Fruit fly (Drosophila melanogaster) whole organism, embryonic: Measurements from ENCODE around the gene Cp18.

Source experiments
- CG10959 ChIP-seq: fragments of 200-800 bp; sonication (Bioruptor generic); IDR thresholded peaks from 2 replicates; pipeline ENCODE4 v1.3.6; 2022; ENCODE audit warnings: missing biosample characterization, missing genetic modification characterization
- CG11093 ChIP-seq: fragments of 200-800 bp; sonication (Bioruptor generic); IDR thresholded peaks from 3 replicates; pipeline ENCODE4 v1.3.6; 2022; ENCODE audit warnings: missing biosample characterization, missing genetic modification characterization
- CG12071 ChIP-seq: fragments of 200-800 bp; sonication (Bioruptor generic); optimal IDR thresholded peaks from 3 replicates; lab custom pipeline; 2018; ENCODE audit warnings: missing biosample characterization, mild to moderate bottlenecking, missing genetic modification characterization
- CG14441 ChIP-seq: fragments of 200-800 bp; sonication (Bioruptor generic); IDR thresholded peaks from 2 replicates; pipeline ENCODE4 v1.3.6; 2022; ENCODE audit warnings: missing biosample characterization, missing genetic modification characterization
- CG14860 ChIP-seq: fragments of 200-800 bp; sonication (Bioruptor generic); IDR thresholded peaks from 3 replicates; pipeline ENCODE4 v1.3.6; 2022; ENCODE audit warnings: missing biosample characterization, missing genetic modification characterization; ENCODE audit not compliant: partially characterized antibody
- CG1647 ChIP-seq: fragments of 200-800 bp; sonication (Bioruptor generic); optimal IDR thresholded peaks from 3 replicates; lab custom pipeline; 2016; ENCODE audit warnings: missing biosample characterization, missing genetic modification characterization
- CG18011 ChIP-seq: fragments of 200-800 bp; sonication (Bioruptor generic); optimal IDR thresholded peaks from 2 replicates; lab custom pipeline; 2017; ENCODE audit warnings: missing biosample characterization, missing genetic modification characterization, mild to moderate bottlenecking, moderate library complexity, missing genotype
- CG2199 ChIP-seq: fragments of 200-800 bp; sonication (Bioruptor generic); IDR thresholded peaks from 3 replicates; pipeline ENCODE4 v1.3.6; 2022; ENCODE audit warnings: missing biosample characterization, missing genetic modification characterization
- CG31365 ChIP-seq: fragments of 200-800 bp; sonication (Bioruptor generic); optimal IDR thresholded peaks from 2 replicates; lab custom pipeline; 2018; ENCODE audit warnings: missing biosample characterization, mild to moderate bottlenecking, missing genetic modification characterization
- CG31441 ChIP-seq: fragments of 200-800 bp; sonication (Bioruptor generic); IDR thresholded peaks from 2 replicates; pipeline ENCODE4 v1.3.6; 2022; ENCODE audit warnings: missing biosample characterization, missing genetic modification characterization
- CG34422 ChIP-seq: fragments of 200-800 bp; sonication (Bioruptor generic); IDR thresholded peaks from 3 replicates; pipeline ENCODE4 v1.3.6; 2022; ENCODE audit warnings: missing biosample characterization, missing genetic modification characterization
- CG4328 ChIP-seq: fragments of 200-800 bp; sonication (Bioruptor generic); optimal IDR thresholded peaks from 3 replicates; lab custom pipeline; 2017; ENCODE audit warnings: missing biosample characterization, missing genetic modification reagents, missing genetic modification characterization
- CG5953 ChIP-seq: fragments of 200-800 bp; sonication (Bioruptor generic); IDR thresholded peaks from 2 replicates; pipeline ENCODE4 v1.3.6; 2022; ENCODE audit warnings: missing biosample characterization, missing genetic modification characterization
- CG7556 ChIP-seq: fragments of 200-800 bp; sonication (Bioruptor generic); optimal IDR thresholded peaks from 2 replicates; lab custom pipeline; 2017; ENCODE audit warnings: missing biosample characterization, mild to moderate bottlenecking, missing genetic modification characterization
- CG9437 ChIP-seq: fragments of 200-800 bp; sonication (Bioruptor generic); optimal IDR thresholded peaks from 2 replicates; lab custom pipeline; 2018; ENCODE audit warnings: missing biosample characterization, mild to moderate bottlenecking, missing genetic modification characterization
- CG9817 ChIP-seq: fragments of 200-800 bp; sonication (Bioruptor generic); optimal IDR thresholded peaks from 2 replicates; lab custom pipeline; 2018; ENCODE audit warnings: missing biosample characterization, mild to moderate bottlenecking, missing genetic modification characterization, moderate library complexity
- Camta ChIP-seq: fragments of 200-800 bp; sonication (Bioruptor generic); optimal IDR thresholded peaks from 2 replicates; lab custom pipeline; 2016; ENCODE audit warnings: missing biosample characterization, missing genetic modification characterization
- CkIIα-i1 ChIP-seq: fragments of 200-800 bp; sonication (Bioruptor generic); IDR thresholded peaks from 2 replicates; pipeline ENCODE4 v1.3.6; 2022; ENCODE audit warnings: missing biosample characterization, missing genetic modification characterization
- Dbx ChIP-seq: fragments of 200-800 bp; sonication (Bioruptor generic); IDR thresholded peaks from 3 replicates; pipeline ENCODE4 v1.3.6; 2022; ENCODE audit warnings: missing biosample characterization, missing genetic modification characterization
- Fer1 ChIP-seq: fragments of 200-800 bp; sonication (Bioruptor generic); optimal IDR thresholded peaks from 2 replicates; lab custom pipeline; 2017; ENCODE audit warnings: missing biosample characterization, mild to moderate bottlenecking, missing genetic modification characterization
- HLHmδ ChIP-seq: fragments of 200-800 bp; sonication (Bioruptor generic); optimal IDR thresholded peaks from 2 replicates; lab custom pipeline; 2018; ENCODE audit warnings: missing biosample characterization, mild to moderate bottlenecking, missing genetic modification characterization, moderate library complexity
- HmgZ ChIP-seq: fragments of 200-800 bp; sonication (Bioruptor generic); optimal IDR thresholded peaks from 2 replicates; lab custom pipeline; 2018; ENCODE audit warnings: missing biosample characterization, mild to moderate bottlenecking, missing genetic modification characterization
- Hmx ChIP-seq: fragments of 200-800 bp; sonication (Bioruptor generic); optimal IDR thresholded peaks from 2 replicates; lab custom pipeline; 2016; ENCODE audit warnings: missing biosample characterization, missing genetic modification characterization
- Hr78 ChIP-seq, 2 experiments: fragments of 200-800 bp in 1 of 2; fragments of >200 bp in 1 of 2; sonication (Bioruptor generic) in 1 of 2; optimal IDR thresholded peaks; 2 replicates each; lab custom pipeline; 2017 to 2019; ENCODE audit warnings: missing biosample characterization in 2 of 2, missing genetic modification characterization in 2 of 2, mild to moderate bottlenecking in 1 of 2, moderate library complexity in 1 of 2
- Hsf ChIP-seq: fragments of 200-800 bp; sonication (Bioruptor generic); optimal IDR thresholded peaks from 3 replicates; lab custom pipeline; 2016; ENCODE audit warnings: missing biosample characterization, missing genetic modification characterization
- MESR4 ChIP-seq: fragments of 200-800 bp; sonication (Bioruptor generic); optimal IDR thresholded peaks from 2 replicates; lab custom pipeline; 2018; ENCODE audit warnings: missing biosample characterization, mild to moderate bottlenecking, missing genetic modification characterization, moderate library complexity
- Oli ChIP-seq: fragments of 200-800 bp; sonication (Bioruptor generic); optimal IDR thresholded peaks from 2 replicates; lab custom pipeline; 2018; ENCODE audit warnings: missing biosample characterization, mild to moderate bottlenecking, missing genetic modification characterization, moderate library complexity
- Side ChIP-seq: fragments of 200-800 bp; sonication (Bioruptor generic); optimal IDR thresholded peaks from 2 replicates; lab custom pipeline; 2016; ENCODE audit warnings: missing biosample characterization, missing genetic modification characterization
- Sry-β ChIP-seq: fragments of 200-800 bp; sonication (Bioruptor generic); optimal IDR thresholded peaks from 2 replicates; lab custom pipeline; 2018; ENCODE audit warnings: missing biosample characterization, mild to moderate bottlenecking, missing genetic modification characterization, moderate library complexity
- Xrp1 ChIP-seq: fragments of 200-800 bp; sonication (Bioruptor generic); IDR thresholded peaks from 2 replicates; pipeline ENCODE4 v1.3.6; 2022; ENCODE audit warnings: missing biosample characterization, missing genetic modification characterization
- bsh ChIP-seq, 2 experiments: fragments of 200-800 bp; sonication (Bioruptor generic); optimal IDR thresholded peaks; 2 replicates each; lab custom pipeline; 2017 to 2018; ENCODE audit warnings: mild to moderate bottlenecking in 2 of 2, missing biosample characterization in 2 of 2, missing genetic modification characterization in 2 of 2, moderate library complexity in 1 of 2
- cad ChIP-seq: fragments of >200 bp; optimal IDR thresholded peaks from 2 replicates; lab custom pipeline; 2017; ENCODE audit warnings: missing biosample characterization, missing genetic modification characterization
- cg ChIP-seq: fragments of 200-800 bp; sonication (Bioruptor generic); optimal IDR thresholded peaks from 3 replicates; lab custom pipeline; 2019; ENCODE audit warnings: missing biosample characterization, mild to moderate bottlenecking, missing genetic modification characterization, moderate library complexity
- cwo ChIP-seq: fragments of 200-800 bp; sonication (Bioruptor generic); optimal IDR thresholded peaks from 3 replicates; lab custom pipeline; 2017; ENCODE audit warnings: missing biosample characterization, missing genetic modification characterization, mild to moderate bottlenecking, moderate library complexity, missing genetic modification reagents
- dpn ChIP-seq, 2 experiments: fragments of 200-800 bp; sonication (Bioruptor generic); optimal IDR thresholded peaks; 3 replicates each; lab custom pipeline; 2016; ENCODE audit warnings: missing biosample characterization in 2 of 2, missing genetic modification characterization in 2 of 2
- gce ChIP-seq: fragments of 200-800 bp; sonication (Bioruptor generic); IDR thresholded peaks from 3 replicates; pipeline ENCODE4 v1.3.6; 2022; ENCODE audit warnings: missing biosample characterization, missing genetic modification characterization
- gcm2 ChIP-seq: fragments of 200-800 bp; sonication (Bioruptor generic); optimal IDR thresholded peaks from 2 replicates; lab custom pipeline; 2016; ENCODE audit warnings: missing biosample characterization, missing genetic modification characterization
- grn ChIP-seq: fragments of 200-800 bp; sonication (Bioruptor generic); optimal IDR thresholded peaks from 3 replicates; lab custom pipeline; 2017; ENCODE audit warnings: missing biosample characterization, missing genetic modification characterization
- inv ChIP-seq: fragments of 200-800 bp; sonication (Bioruptor generic); IDR thresholded peaks from 2 replicates; pipeline ENCODE4 v1.3.6; 2022; ENCODE audit warnings: missing biosample characterization, missing genetic modification characterization; ENCODE audit not compliant: partially characterized antibody
- nom ChIP-seq: fragments of 200-800 bp; sonication (Bioruptor generic); optimal IDR thresholded peaks from 2 replicates; lab custom pipeline; 2017; ENCODE audit warnings: missing biosample characterization, missing genetic modification characterization, mild to moderate bottlenecking, moderate library complexity, missing genetic modification reagents
- oc ChIP-seq: fragments of 200-800 bp; sonication (Bioruptor generic); optimal IDR thresholded peaks from 2 replicates; lab custom pipeline; 2018; ENCODE audit warnings: missing biosample characterization, mild to moderate bottlenecking, missing genetic modification characterization, moderate library complexity
- p53 ChIP-seq: fragments of 200-800 bp; sonication (Bioruptor generic); optimal IDR thresholded peaks from 2 replicates; lab custom pipeline; 2016; ENCODE audit warnings: missing biosample characterization, missing genetic modification characterization
- pzg ChIP-seq: fragments of 200-800 bp; sonication (Bioruptor generic); optimal IDR thresholded peaks from 3 replicates; lab custom pipeline; 2018; ENCODE audit warnings: missing biosample characterization, mild to moderate bottlenecking, missing genetic modification characterization, moderate library complexity
- schlank ChIP-seq: fragments of 200-800 bp; sonication (Bioruptor generic); optimal IDR thresholded peaks from 2 replicates; lab custom pipeline; 2018; ENCODE audit warnings: missing biosample characterization, mild to moderate bottlenecking, missing genetic modification characterization
- sd ChIP-seq: fragments of 200-800 bp; sonication (Bioruptor generic); optimal IDR thresholded peaks from 3 replicates; lab custom pipeline; 2018; ENCODE audit warnings: missing biosample characterization, mild to moderate bottlenecking, missing genetic modification characterization, moderate library complexity
- sens-2 ChIP-seq: fragments of 200-800 bp; sonication (Bioruptor generic); IDR thresholded peaks from 2 replicates; pipeline ENCODE4 v1.3.6; 2022; ENCODE audit warnings: missing biosample characterization, missing genetic modification characterization
- sqz ChIP-seq: fragments of 200-800 bp; sonication (Bioruptor generic); optimal IDR thresholded peaks from 3 replicates; lab custom pipeline; 2018; ENCODE audit warnings: missing biosample characterization, mild to moderate bottlenecking, missing genetic modification characterization
- sr ChIP-seq: fragments of 200-800 bp; sonication (Bioruptor generic); IDR thresholded peaks from 3 replicates; pipeline ENCODE4 v1.3.6; 2022; ENCODE audit warnings: missing biosample characterization, missing genetic modification characterization
- toy ChIP-seq: fragments of 200-800 bp; sonication (Bioruptor generic); IDR thresholded peaks from 2 replicates; pipeline ENCODE4 v1.3.6; 2022; ENCODE audit warnings: missing biosample characterization, missing genetic modification characterization
- wor ChIP-seq: fragments of 200-800 bp; sonication (Bioruptor generic); IDR thresholded peaks from 2 replicates; pipeline ENCODE4 v1.3.6; 2022; ENCODE audit warnings: missing biosample characterization, missing genetic modification characterization
- yki ChIP-seq: fragments of >200 bp; optimal IDR thresholded peaks from 3 replicates; lab custom pipeline; 2018
- zfh2 ChIP-seq: fragments of 200-800 bp; sonication (Bioruptor generic); optimal IDR thresholded peaks from 2 replicates; lab custom pipeline; 2016; ENCODE audit warnings: missing biosample characterization, missing genetic modification characterization

Gene Cp18

DNA sequence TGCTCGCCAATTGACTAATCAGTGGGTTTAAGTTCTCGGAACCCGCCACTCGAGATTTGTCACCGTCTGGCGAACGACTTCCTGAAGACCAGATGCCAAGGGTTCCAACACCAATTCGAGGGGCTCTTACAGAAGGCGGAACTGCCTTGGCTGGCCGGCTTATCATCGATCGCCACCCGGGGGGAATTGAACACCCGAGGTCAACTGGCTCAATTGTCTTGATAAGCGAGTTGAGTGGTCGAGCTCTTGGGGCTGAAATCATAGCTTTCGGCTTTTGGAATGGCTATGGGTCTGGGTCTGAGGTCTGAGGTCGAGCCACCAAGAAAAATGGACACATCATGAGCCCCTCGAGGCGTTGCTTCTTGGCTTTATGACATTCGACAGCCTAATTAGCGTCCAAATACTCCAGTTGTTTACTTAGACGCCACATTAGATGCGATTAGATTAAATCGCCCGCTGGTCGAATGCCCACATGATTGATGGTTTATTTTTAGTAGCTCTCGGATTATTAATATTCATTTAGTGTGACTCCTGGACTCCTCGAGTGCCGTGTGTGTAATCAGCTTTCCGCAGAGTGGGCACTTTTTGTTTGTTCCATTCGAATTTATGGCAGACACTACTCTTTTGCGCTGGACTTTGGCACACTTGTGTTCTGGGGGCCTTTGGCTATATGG, 28.0 kb upstream of the Cp18 start (continued):
- TF ChIP-seq HmgZ (tag; lab: Kevin White, UChicago) (peak; percentile 25), yki (lab: Kevin White, UChicago) (no peak), Side (GFP tag; lab: Kevin White, UChicago) (no peak), toy (GFP tag; lab: Robert Waterston, UW) (no peak), Hmx (no peak), CG4328 (GFP tag; lab: Kevin White, UChicago) (no peak), CG31365 (tag; lab: Kevin White, UChicago) (no peak), cg (GFP tag; lab: Kevin White, UChicago) (no peak), p53 (no peak), inv (GFP tag; lab: Robert Waterston, UW) (no peak), pzg (GFP tag; lab: Kevin White, UChicago) (no peak), HLHmδ (no peak), oc (no peak), CG11093 (GFP tag; lab: Robert Waterston, UW) (no peak), CG9817 (tag; lab: Kevin White, UChicago) (no peak), cwo (GFP tag; lab: Kevin White, UChicago) (peak; percentile 88), Hsf (GFP tag; lab: Kevin White, UChicago) (no peak), grn (peak; percentile 95), CG18011 (GFP tag; lab: Kevin White, UChicago) (no peak), CG7556 (GFP tag; lab: Kevin White, UChicago) (no peak), Xrp1 (GFP tag; lab: Robert Waterston, UW) (no peak), Oli (tag; lab: Kevin White, UChicago) (no peak), nom (GFP tag; lab: Kevin White, UChicago) (no peak), CG12071 (GFP tag; lab: Kevin White, UChicago) (no peak), sd (tag; lab: Kevin White, UChicago) (peak; percentile 68), CG2199 (GFP tag; lab: Robert Waterston, UW) (no peak), CkIIα-i1 (GFP tag; lab: Robert Waterston, UW) (no peak), cad (no peak), Dbx (GFP tag; lab: Robert Waterston, UW) (no peak), Hr78 (GFP tag; optimal IDR thresholded peaks at IDR 0.05; lab: Kevin White, UChicago) (peak in 1 of 2 experiments; percentile 96), Sry-β (GFP tag; lab: Kevin White, UChicago) (no peak), Fer1 (GFP tag; lab: Kevin White, UChicago) (peak; percentile 36), CG9437 (no peak), Camta (GFP tag; lab: Kevin White, UChicago) (no peak), MESR4 (GFP tag; lab: Kevin White, UChicago) (no peak), dpn (GFP tag; optimal IDR thresholded peaks at IDR 0.05; lab: Kevin White, UChicago) (no peak), CG31441 (no peak), schlank (tag; lab: Kevin White, UChicago) (no peak), CG14441 (GFP tag; lab: Robert Waterston, UW) (peak; percentile 20; the same call in 1 of the 2 replicates)
- TF ChIP-seq, all 482 proteins: peak for 35

DNA sequence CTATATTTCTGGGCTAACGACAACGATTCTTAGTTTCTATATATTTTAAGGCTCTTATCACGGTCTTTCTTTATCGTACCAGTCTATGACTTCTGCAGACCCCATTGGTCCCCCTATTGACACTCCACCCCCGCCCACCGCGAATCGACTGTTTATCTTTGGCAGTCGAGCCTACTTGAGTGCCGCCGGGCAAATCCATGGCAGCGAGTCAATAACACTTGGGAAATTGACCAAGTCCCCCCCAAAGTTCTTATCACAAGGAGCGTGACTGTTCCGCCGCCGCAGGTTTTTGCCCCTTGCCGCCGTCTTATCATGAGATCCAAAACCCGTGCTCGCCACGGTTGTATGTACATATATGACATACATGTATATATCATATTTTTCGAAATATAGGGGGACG, 27.0 kb upstream of the Cp18 start:
- TF ChIP-seq gcm2 (GFP tag; lab: Kevin White, UChicago) (no peak), CG34422 (no peak), bsh (GFP tag; optimal IDR thresholded peaks at IDR 0.05; lab: Kevin White, UChicago) (no peak), sr (GFP tag; lab: Robert Waterston, UW) (no peak), sqz (no peak), CG14860 (GFP tag; lab: Robert Waterston, UW) (no peak), CG1647 (GFP tag; lab: Kevin White, UChicago) (no peak), sens-2 (GFP tag; lab: Robert Waterston, UW) (peak; percentile 49; the same call in 1 of the 2 replicates), CG10959 (GFP tag; lab: Robert Waterston, UW) (no peak), gce (GFP tag; lab: Robert Waterston, UW) (peak; percentile 66; the same call in 2 of the 3 replicates), wor (GFP tag; lab: Robert Waterston, UW) (no peak), zfh2 (GFP tag; lab: Kevin White, UChicago) (no peak), Side (GFP tag; lab: Kevin White, UChicago) (no peak), CG5953 (GFP tag; lab: Robert Waterston, UW) (0 out of 2 replicates have a peak, but pooled peaks have one; percentile 15)
